Fruit fly (Drosophila melanogaster) whole organism, embryonic: ENCODE results near the gene CG3071.

ENCODE experiments used
- Bgb ChIP-seq: fragments of 200-800 bp; sonication (Bioruptor generic); IDR thresholded peaks from 2 replicates; pipeline ENCODE4 v1.3.6; 2022; ENCODE audit warnings: missing biosample characterization, missing genetic modification characterization; ENCODE audit not compliant: partially characterized antibody
- CG10366 ChIP-seq: fragments of 200-800 bp; sonication (Bioruptor generic); IDR thresholded peaks from 2 replicates; pipeline ENCODE4 v1.3.6; 2022; ENCODE audit warnings: missing biosample characterization, missing genetic modification characterization
- CG10543 ChIP-seq: fragments of 200-800 bp; sonication (Bioruptor generic); optimal IDR thresholded peaks from 3 replicates; lab custom pipeline; 2017; ENCODE audit warnings: missing biosample characterization, mild to moderate bottlenecking, missing genetic modification characterization, moderate library complexity
- CG12071 ChIP-seq: fragments of 200-800 bp; sonication (Bioruptor generic); optimal IDR thresholded peaks from 3 replicates; lab custom pipeline; 2018; ENCODE audit warnings: missing biosample characterization, mild to moderate bottlenecking, missing genetic modification characterization
- CG12659 ChIP-seq: fragments of 200-800 bp; sonication (Bioruptor generic); optimal IDR thresholded peaks from 3 replicates; lab custom pipeline; 2017; ENCODE audit warnings: mild to moderate bottlenecking, missing biosample characterization, missing genetic modification reagents, missing genetic modification characterization
- CG13123 ChIP-seq: fragments of 200-800 bp; sonication (Bioruptor generic); optimal IDR thresholded peaks from 2 replicates; lab custom pipeline; 2016; ENCODE audit warnings: missing biosample characterization, missing genetic modification characterization
- CG13894 ChIP-seq: fragments of 200-800 bp; sonication (Bioruptor generic); optimal IDR thresholded peaks from 3 replicates; lab custom pipeline; 2018; ENCODE audit warnings: missing biosample characterization, mild to moderate bottlenecking, missing genetic modification characterization, moderate library complexity
- CG14050 ChIP-seq: fragments of 200-800 bp; sonication (Bioruptor generic); IDR thresholded peaks from 3 replicates; pipeline ENCODE4 v1.3.6; 2022; ENCODE audit warnings: missing biosample characterization, missing genetic modification characterization
- CG16813 ChIP-seq: fragments of 200-800 bp; sonication (Bioruptor generic); IDR thresholded peaks from 3 replicates; pipeline ENCODE4 v1.3.6; 2022; ENCODE audit warnings: missing biosample characterization, missing genetic modification characterization; ENCODE audit not compliant: partially characterized antibody
- CG2875 ChIP-seq: fragments of 200-800 bp; sonication (Bioruptor generic); optimal IDR thresholded peaks from 2 replicates; lab custom pipeline; 2017; ENCODE audit warnings: missing biosample characterization, mild to moderate bottlenecking, missing genetic modification characterization, missing genetic modification reagents
- CG30431 ChIP-seq: fragments of 200-800 bp; sonication (Bioruptor generic); optimal IDR thresholded peaks from 2 replicates; lab custom pipeline; 2017; ENCODE audit warnings: missing biosample characterization, missing genetic modification characterization
- CG31441 ChIP-seq: fragments of 200-800 bp; sonication (Bioruptor generic); IDR thresholded peaks from 2 replicates; pipeline ENCODE4 v1.3.6; 2022; ENCODE audit warnings: missing biosample characterization, missing genetic modification characterization
- CG3163 ChIP-seq: fragments of 200-800 bp; sonication (Bioruptor generic); optimal IDR thresholded peaks from 3 replicates; lab custom pipeline; 2016; ENCODE audit warnings: missing biosample characterization, missing genetic modification characterization
- CG32767 ChIP-seq: fragments of 200-800 bp; sonication (Bioruptor generic); IDR thresholded peaks from 2 replicates; pipeline ENCODE4 v1.3.6; 2022; ENCODE audit warnings: missing biosample characterization, missing genetic modification characterization
- CG34224 ChIP-seq: fragments of 200-800 bp; sonication (Bioruptor generic); IDR thresholded peaks from 3 replicates; pipeline ENCODE4 v1.3.6; 2022; ENCODE audit warnings: missing biosample characterization, missing genetic modification characterization; ENCODE audit not compliant: partially characterized antibody
- CG4617 ChIP-seq: fragments of 200-800 bp; sonication (Bioruptor generic); optimal IDR thresholded peaks from 3 replicates; lab custom pipeline; 2016; ENCODE audit warnings: missing biosample characterization, missing genetic modification characterization, borderline replicate concordance
- CG7745 ChIP-seq: fragments of 200-800 bp; sonication (Bioruptor generic); optimal IDR thresholded peaks from 2 replicates; lab custom pipeline; 2018; ENCODE audit warnings: missing biosample characterization, mild to moderate bottlenecking, missing genetic modification characterization, moderate library complexity
- CG7786 ChIP-seq: fragments of 200-800 bp; sonication (Bioruptor generic); optimal IDR thresholded peaks from 2 replicates; lab custom pipeline; 2016; ENCODE audit warnings: missing biosample characterization, missing genetic modification characterization
- CG9215 ChIP-seq: fragments of 200-800 bp; sonication (Bioruptor generic); IDR thresholded peaks from 2 replicates; pipeline ENCODE4 v1.3.6; 2022; ENCODE audit warnings: missing biosample characterization, missing genetic modification characterization
- CG9932 ChIP-seq: fragments of 200-800 bp; sonication (Bioruptor generic); IDR thresholded peaks from 2 replicates; pipeline ENCODE4 v1.3.6; 2022; ENCODE audit warnings: missing biosample characterization, missing genetic modification characterization
- Deaf1 ChIP-seq: fragments of 200-800 bp; optimal IDR thresholded peaks from 3 replicates; lab custom pipeline; 2019; ENCODE audit warnings: missing biosample characterization, mild to moderate bottlenecking, missing genetic modification characterization, moderate library complexity
- Dp ChIP-seq: fragments of 200-800 bp; sonication (Bioruptor generic); optimal IDR thresholded peaks from 2 replicates; lab custom pipeline; 2018; ENCODE audit warnings: missing biosample characterization, mild to moderate bottlenecking, missing genetic modification characterization, moderate library complexity
- Drgx ChIP-seq: fragments of 200-800 bp; sonication (Bioruptor generic); IDR thresholded peaks from 2 replicates; pipeline ENCODE4 v1.3.6; 2022; ENCODE audit warnings: missing biosample characterization, missing genetic modification characterization
- HmgD ChIP-seq: fragments of 200-800 bp; sonication (Bioruptor generic); optimal IDR thresholded peaks from 3 replicates; lab custom pipeline; 2016; ENCODE audit warnings: missing biosample characterization, missing genetic modification characterization
- MBD-R2 ChIP-seq: fragments of 200-800 bp; sonication (Bioruptor generic); IDR thresholded peaks from 2 replicates; pipeline ENCODE4 v1.3.6; 2022; ENCODE audit warnings: missing biosample characterization, missing genetic modification characterization
- MESR4 ChIP-seq: fragments of 200-800 bp; sonication (Bioruptor generic); optimal IDR thresholded peaks from 2 replicates; lab custom pipeline; 2018; ENCODE audit warnings: missing biosample characterization, mild to moderate bottlenecking, missing genetic modification characterization, moderate library complexity
- Med ChIP-seq: fragments of 200-800 bp; sonication (Bioruptor generic); peaks from one replicate; lab custom pipeline; 2016; ENCODE audit warnings: missing biosample characterization, missing genetic modification characterization, mild to moderate bottlenecking, inconsistent platforms, moderate library complexity
- NfI ChIP-seq: fragments of 200-800 bp; sonication (Bioruptor generic); optimal IDR thresholded peaks from 3 replicates; lab custom pipeline; 2018; ENCODE audit warnings: missing biosample characterization, mild to moderate bottlenecking, missing genetic modification characterization, moderate library complexity
- Rx ChIP-seq: fragments of 200-800 bp; sonication (Bioruptor generic); IDR thresholded peaks from 2 replicates; pipeline ENCODE4 v1.3.6; 2022; ENCODE audit warnings: missing biosample characterization, missing genetic modification characterization
- Vsx1 ChIP-seq: fragments of 200-800 bp; sonication (Bioruptor generic); optimal IDR thresholded peaks from 2 replicates; lab custom pipeline; 2017; ENCODE audit warnings: missing biosample characterization, mild to moderate bottlenecking, missing genetic modification characterization, missing genetic modification reagents
- Xbp1 ChIP-seq: fragments of 200-800 bp; sonication (Bioruptor generic); optimal IDR thresholded peaks from 3 replicates; lab custom pipeline; 2016; ENCODE audit warnings: missing biosample characterization, mild to moderate bottlenecking, missing genetic modification characterization
- ap ChIP-seq: fragments of 200-800 bp; sonication (Bioruptor generic); IDR thresholded peaks from 2 replicates; pipeline ENCODE4 v1.3.6; 2022; ENCODE audit warnings: missing biosample characterization, missing genetic modification characterization
- ara ChIP-seq: fragments of 200-800 bp; sonication (Bioruptor generic); IDR thresholded peaks from 2 replicates; pipeline ENCODE4 v1.3.6; 2022; ENCODE audit warnings: missing biosample characterization, missing genetic modification characterization
- bbx ChIP-seq: fragments of 200-800 bp; sonication (Bioruptor generic); IDR thresholded peaks from 2 replicates; pipeline ENCODE4 v1.3.6; 2022; ENCODE audit warnings: missing biosample characterization, missing genetic modification characterization; ENCODE audit not compliant: partially characterized antibody
- crol ChIP-seq: fragments of 200-800 bp; sonication (Bioruptor generic); IDR thresholded peaks from 2 replicates; pipeline ENCODE4 v1.3.6; 2022; ENCODE audit warnings: missing biosample characterization, missing genetic modification characterization
- dpn ChIP-seq, 2 experiments: fragments of 200-800 bp; sonication (Bioruptor generic); optimal IDR thresholded peaks; 3 replicates each; lab custom pipeline; 2016; ENCODE audit warnings: missing biosample characterization in 2 of 2, missing genetic modification characterization in 2 of 2
- en ChIP-seq: fragments of 200-800 bp; sonication (Bioruptor generic); optimal IDR thresholded peaks from 2 replicates; lab custom pipeline; 2016; ENCODE audit warnings: missing biosample characterization, missing genetic modification characterization
- ewg ChIP-seq: fragments of 200-800 bp; sonication (Bioruptor generic); optimal IDR thresholded peaks from 3 replicates; lab custom pipeline; 2017; ENCODE audit warnings: mild to moderate bottlenecking, missing biosample characterization, missing genetic modification reagents, missing genetic modification characterization
- h ChIP-seq: fragments of >200 bp; optimal IDR thresholded peaks from 2 replicates; lab custom pipeline; 2017
- hbn ChIP-seq: fragments of 200-800 bp; sonication (Bioruptor generic); IDR thresholded peaks from 2 replicates; pipeline ENCODE4 v1.3.6; 2022; ENCODE audit warnings: missing biosample characterization, missing genetic modification characterization; ENCODE audit not compliant: partially characterized antibody
- inv ChIP-seq: fragments of 200-800 bp; sonication (Bioruptor generic); IDR thresholded peaks from 2 replicates; pipeline ENCODE4 v1.3.6; 2022; ENCODE audit warnings: missing biosample characterization, missing genetic modification characterization; ENCODE audit not compliant: partially characterized antibody
- lola ChIP-seq, 3 experiments: fragments of >200 bp in 2 of 3; fragments of 200-800 bp in 1 of 3; sonication (Bioruptor generic) in 1 of 3; optimal IDR thresholded peaks; 2 replicates each; lab custom pipeline; 2017 to 2019; ENCODE audit warnings: missing biosample characterization in 3 of 3, missing genetic modification characterization in 3 of 3, mild to moderate bottlenecking in 1 of 3, moderate library complexity in 1 of 3
- lov ChIP-seq, 2 experiments: fragments of 200-800 bp in 1 of 2; fragments of >200 bp in 1 of 2; sonication (Bioruptor generic) in 1 of 2; IDR thresholded peaks in 1 of 2; optimal IDR thresholded peaks in 1 of 2; 2 replicates in 1 of 2; 3 replicates in 1 of 2; pipeline versions ENCODE4 v1.3.6 to Lab custom; 2017 to 2022; ENCODE audit warnings: missing biosample characterization in 1 of 2, missing genetic modification characterization in 1 of 2
- nom ChIP-seq: fragments of 200-800 bp; sonication (Bioruptor generic); optimal IDR thresholded peaks from 2 replicates; lab custom pipeline; 2017; ENCODE audit warnings: missing biosample characterization, missing genetic modification characterization, mild to moderate bottlenecking, moderate library complexity, missing genetic modification reagents
- phol ChIP-seq: fragments of 200-800 bp; sonication (Bioruptor generic); optimal IDR thresholded peaks from 3 replicates; lab custom pipeline; 2018; ENCODE audit warnings: missing biosample characterization, mild to moderate bottlenecking, missing genetic modification characterization, moderate library complexity
- sd ChIP-seq: fragments of 200-800 bp; sonication (Bioruptor generic); optimal IDR thresholded peaks from 3 replicates; lab custom pipeline; 2018; ENCODE audit warnings: missing biosample characterization, mild to moderate bottlenecking, missing genetic modification characterization, moderate library complexity
- ttk ChIP-seq: fragments of 200-800 bp; sonication (Bioruptor generic); IDR thresholded peaks from 2 replicates; pipeline ENCODE4 v2.1.2; 2022; ENCODE audit warnings: missing biosample characterization, missing genetic modification characterization
- unc-4 ChIP-seq: fragments of 200-800 bp; sonication (Bioruptor generic); IDR thresholded peaks from 2 replicates; pipeline ENCODE4 v1.3.6; 2022; ENCODE audit warnings: missing biosample characterization, missing genetic modification characterization; ENCODE audit not compliant: partially characterized antibody
- vvl ChIP-seq: fragments of 200-800 bp; sonication (Bioruptor generic); IDR thresholded peaks from 2 replicates; pipeline ENCODE4 v1.3.6; 2022; ENCODE audit warnings: missing biosample characterization, missing genetic modification characterization
- zen ChIP-seq: fragments of 200-800 bp; sonication (Bioruptor generic); optimal IDR thresholded peaks from 3 replicates; lab custom pipeline; 2018; ENCODE audit warnings: missing biosample characterization, mild to moderate bottlenecking, missing genetic modification characterization, moderate library complexity

Gene CG3071

dm6 chrX:2249763-2250162, 12.9 kb upstream of the CG3071 start, which contains the start of gene crn (continued):
- TF ChIP-seq CG34224 (GFP tag; lab: Robert Waterston, UW) (peak; percentile 77), CG13894 (tag; lab: Kevin White, UChicago) (no peak), CG32767 (GFP tag; lab: Robert Waterston, UW) (no peak), CG10366 (GFP tag; lab: Robert Waterston, UW) (no peak), CG7786 (GFP tag; lab: Kevin White, UChicago) (no peak), CG16813 (GFP tag; lab: Robert Waterston, UW) (peak; percentile 59; the same call in 2 of the 3 replicates), ttk (GFP tag; lab: Robert Waterston, UW) (no peak), CG3163 (GFP tag; lab: Kevin White, UChicago) (no peak), unc-4 (GFP tag; lab: Robert Waterston, UW) (peak; percentile 53; the same call in 1 of the 2 replicates), Xbp1 (GFP tag; lab: Kevin White, UChicago) (no peak), phol (tag; lab: Kevin White, UChicago) (no peak), CG4617 (GFP tag; lab: Kevin White, UChicago) (peak; percentile 44), CG7745 (tag; lab: Kevin White, UChicago) (no peak), Dp (GFP tag; lab: Kevin White, UChicago) (peak; percentile 28), en (no peak), sd (no peak), NfI (GFP tag; lab: Kevin White, UChicago) (no peak), inv (GFP tag; lab: Robert Waterston, UW) (peak; percentile 51; the same call in 1 of the 2 replicates), h (lab: Kevin White, UChicago) (no peak), bbx (peak; percentile 68), vvl (GFP tag; lab: Robert Waterston, UW) (no peak), MBD-R2 (GFP tag; lab: Robert Waterston, UW) (peak; percentile 70), Drgx (no peak), Vsx1 (no peak), CG12659 (GFP tag; lab: Kevin White, UChicago) (no peak), CG12071 (GFP tag; lab: Kevin White, UChicago) (no peak), Deaf1 (tag; lab: Kevin White, UChicago) (no peak), CG9215 (no peak), crol (no peak), CG13123 (GFP tag; lab: Kevin White, UChicago) (no peak), Rx (GFP tag; lab: Robert Waterston, UW) (no peak), ap (GFP tag; lab: Robert Waterston, UW) (no peak), Bgb (GFP tag; lab: Robert Waterston, UW) (peak; percentile 58), CG9932 (GFP tag; lab: Robert Waterston, UW) (no peak), CG14050 (GFP tag; lab: Robert Waterston, UW) (no peak), CG2875 (GFP tag; lab: Kevin White, UChicago) (no peak), Med (GFP tag; lab: Kevin White, UChicago) (peak; percentile 17), zen (tag; lab: Kevin White, UChicago) (no peak), ewg (no peak), CG10543 (GFP tag; lab: Kevin White, UChicago) (no peak), MESR4 (peak; percentile 47), CG31441 (GFP tag; lab: Robert Waterston, UW) (no peak), ara (GFP tag; lab: Robert Waterston, UW) (no peak), lov (optimal IDR thresholded peaks at IDR 0.05; lab: Kevin White, UChicago) (no peak), lov (GFP tag; IDR thresholded peaks at IDR 0.05; lab: Robert Waterston, UW) (no peak), nom (GFP tag; lab: Kevin White, UChicago) (no peak), CG30431 (GFP tag; lab: Kevin White, UChicago) (no peak), dpn (GFP tag; optimal IDR thresholded peaks at IDR 0.05; lab: Kevin White, UChicago) (no peak), lola (GFP tag; optimal IDR thresholded peaks at IDR 0.05; lab: Kevin White, UChicago) (no peak), hbn (GFP tag; lab: Robert Waterston, UW) (peak; percentile 49; the same call in 1 of the 2 replicates), HmgD (GFP tag; lab: Kevin White, UChicago) (no peak)
